Worm (Caenorhabditis elegans): ENCODE measurements around the gene K02E7.4.

- TF ChIP-seq ztf-11 (tag; optimal IDR thresholded peaks at IDR 0.05) (no peak), M03D4.4 (tag; optimal IDR thresholded peaks at IDR 0.05) (no peak), mab-5 (tag; optimal IDR thresholded peaks at IDR 0.05) (no peak), blmp-1 (tag; optimal IDR thresholded peaks at IDR 0.05) (no peak), drap-1 (GFP tag; optimal IDR thresholded peaks at IDR 0.05) (no peak), lin-13 (tag; optimal IDR thresholded peaks at IDR 0.05) (no peak), zip-8 (tag; optimal IDR thresholded peaks at IDR 0.05) (no peak), unc-62 (GFP tag; optimal IDR thresholded peaks at IDR 0.05) (no peak), nhr-12 (tag; optimal IDR thresholded peaks at IDR 0.05) (no peak), ceh-39 (tag; optimal IDR thresholded peaks at IDR 0.05) (no peak), nhr-76 (tag; optimal IDR thresholded peaks at IDR 0.05) (no peak)
Measured at ce11 chrII:1066907-1067306, 5.3 kb upstream of the K02E7.4 start, which contains the start of gene K02E7.10.
